Worm (Caenorhabditis elegans): ENCODE results near the gene Y59H11AM.1.

DNA sequence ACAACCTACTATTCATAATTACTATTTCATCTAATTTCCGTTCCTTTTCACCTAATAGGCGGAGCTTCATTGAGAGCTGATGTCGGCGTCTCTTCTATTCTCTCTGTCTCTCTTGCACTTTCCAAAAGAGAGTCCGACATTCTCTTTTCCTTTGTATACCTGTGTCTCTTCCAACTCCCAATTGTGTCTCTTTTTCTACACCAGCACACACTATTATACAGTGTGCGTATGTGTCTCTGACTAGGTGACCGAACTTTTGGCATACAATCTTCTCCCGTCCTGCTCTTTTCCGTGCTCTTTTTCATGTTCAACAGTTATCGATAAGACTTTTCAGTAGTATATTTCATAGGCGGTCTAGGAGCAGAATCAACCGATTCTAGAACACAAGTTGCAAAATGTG, 31.0 kb upstream of the Y59H11AM.1 start:
- TF ChIP-seq ces-1 (GFP tag; optimal IDR thresholded peaks at IDR 0.05) (no peak), lin-15B (tag; optimal IDR thresholded peaks at IDR 0.05) (no peak), T20F7.1 (GFP tag; optimal IDR thresholded peaks at IDR 0.05) (no peak), zfp-3 (GFP tag; conservative IDR thresholded peaks at IDR 0.05) (no peak)

All from whole organism, L4 larva.